Worm (Caenorhabditis elegans) whole organism, L2 larva: ENCODE measurements around the gene acp-3.

Experiments
- F13H6.1 ChIP-seq: sonication (generic microtip); optimal IDR thresholded peaks from 2 replicates; lab custom pipeline; 2016; ENCODE audit warnings: missing genetic modification characterization, missing compliant biosample characterization
- Y55F3AM.14 ChIP-seq: fragments of 200-800 bp; sonication (Bioruptor generic); optimal IDR thresholded peaks from 2 replicates; lab custom pipeline; 2018; ENCODE audit warnings: mild to moderate bottlenecking, missing genetic modification characterization, missing compliant biosample characterization
- ZK546.5 ChIP-seq: sonication (generic microtip); optimal IDR thresholded peaks from 2 replicates; lab custom pipeline; 2017; ENCODE audit warnings: missing biosample characterization, missing genetic modification characterization
- alr-1 ChIP-seq: fragments of 150-350 bp; optimal IDR thresholded peaks from 2 replicates; lab custom pipeline; 2014; ENCODE audit warnings: missing biosample characterization, missing genetic modification characterization
- aly-2 ChIP-seq: fragments of 150-350 bp; optimal IDR thresholded peaks from 2 replicates; lab custom pipeline; 2014; ENCODE audit warnings: missing biosample characterization, missing genetic modification characterization
- ama-1 ChIP-seq: fragments of 150-350 bp; optimal IDR thresholded peaks from 2 replicates; lab custom pipeline; 2018; ENCODE audit warnings: inconsistent platforms
- blmp-1 ChIP-seq: sonication (generic microtip); optimal IDR thresholded peaks from 2 replicates; lab custom pipeline; 2017; ENCODE audit warnings: missing genetic modification characterization, mild to moderate bottlenecking, missing compliant biosample characterization, antibody characterized with exemption, moderate library complexity; ENCODE audit not compliant: insufficient read depth
- ceh-82 ChIP-seq: fragments of 150-350 bp; optimal IDR thresholded peaks from 2 replicates; lab custom pipeline; 2014; ENCODE audit warnings: missing biosample characterization, missing genetic modification characterization
- crh-2 ChIP-seq: sonication (generic microtip); optimal IDR thresholded peaks from 2 replicates; lab custom pipeline; 2017; ENCODE audit warnings: missing biosample characterization, missing genetic modification characterization
- dmd-4 ChIP-seq: sonication (generic microtip); optimal IDR thresholded peaks from 2 replicates; lab custom pipeline; 2017; ENCODE audit warnings: missing biosample characterization, missing genetic modification characterization
- egl-27 ChIP-seq: sonication (generic microtip); optimal IDR thresholded peaks from 3 replicates; lab custom pipeline; 2017; ENCODE audit warnings: missing biosample characterization, missing genetic modification reagents, missing genetic modification characterization
- elt-3 ChIP-seq: sonication (generic microtip); optimal IDR thresholded peaks from 2 replicates; lab custom pipeline; 2017; ENCODE audit warnings: missing biosample characterization, missing genetic modification characterization
- fos-1 ChIP-seq: fragments of 150-350 bp; optimal IDR thresholded peaks from 2 replicates; lab custom pipeline; 2014; ENCODE audit warnings: missing biosample characterization, missing genetic modification characterization
- gmeb-1 ChIP-seq: fragments of 150-350 bp; optimal IDR thresholded peaks from 2 replicates; lab custom pipeline; 2014; ENCODE audit warnings: missing biosample characterization, missing genetic modification characterization
- lin-13 ChIP-seq: fragments of 150-350 bp; optimal IDR thresholded peaks from 2 replicates; lab custom pipeline; 2014; ENCODE audit warnings: missing biosample characterization, missing genetic modification reagents, missing genetic modification characterization
- lin-39 ChIP-seq: fragments of 150-350 bp; optimal IDR thresholded peaks from 2 replicates; lab custom pipeline; 2014; ENCODE audit warnings: missing biosample characterization, missing genetic modification reagents, missing genetic modification characterization
- lsy-2 ChIP-seq, 2 experiments: fragments of 150-350 bp in 1 of 2; sonication (generic microtip) in 1 of 2; optimal IDR thresholded peaks; 2 replicates each; lab custom pipeline; 2014 to 2017; ENCODE audit warnings: missing biosample characterization in 2 of 2, missing genetic modification characterization in 2 of 2
- mab-5 ChIP-seq: fragments of 150-350 bp; optimal IDR thresholded peaks from 2 replicates; lab custom pipeline; 2014; ENCODE audit warnings: missing biosample characterization, missing genetic modification characterization
- mbf-1 ChIP-seq: sonication (generic microtip); optimal IDR thresholded peaks from 2 replicates; lab custom pipeline; 2017; ENCODE audit warnings: missing biosample characterization, missing genetic modification characterization
- mdl-1 ChIP-seq, 2 experiments: fragments of 150-350 bp in 1 of 2; sonication (generic microtip) in 1 of 2; optimal IDR thresholded peaks; 2 replicates each; lab custom pipeline; 2017; ENCODE audit warnings: missing biosample characterization in 2 of 2, missing genetic modification characterization in 2 of 2
- nhr-11 ChIP-seq: fragments of 150-350 bp; optimal IDR thresholded peaks from 2 replicates; lab custom pipeline; 2014; ENCODE audit warnings: missing biosample characterization, missing genetic modification characterization
- nhr-12 ChIP-seq: fragments of 150-350 bp; optimal IDR thresholded peaks from 2 replicates; lab custom pipeline; 2014; ENCODE audit warnings: missing biosample characterization, missing genetic modification characterization
- nhr-129 ChIP-seq: fragments of 150-350 bp; optimal IDR thresholded peaks from 2 replicates; lab custom pipeline; 2014; ENCODE audit warnings: missing biosample characterization, missing genetic modification characterization
- nhr-21 ChIP-seq: fragments of 150-350 bp; optimal IDR thresholded peaks from 2 replicates; lab custom pipeline; 2014; ENCODE audit warnings: missing biosample characterization, missing genetic modification characterization
- nhr-23 ChIP-seq: fragments of 150-350 bp; optimal IDR thresholded peaks from 2 replicates; lab custom pipeline; 2014; ENCODE audit warnings: missing biosample characterization, missing genetic modification reagents, missing genetic modification characterization
- nhr-237 ChIP-seq: fragments of 150-350 bp; optimal IDR thresholded peaks from 2 replicates; lab custom pipeline; 2014; ENCODE audit warnings: missing biosample characterization, missing genetic modification characterization
- nhr-25 ChIP-seq: fragments of 150-350 bp; sonication (generic microtip); optimal IDR thresholded peaks from 3 replicates; lab custom pipeline; 2014; ENCODE audit warnings: missing biosample characterization, missing genetic modification characterization
- nhr-77 ChIP-seq: fragments of 150-350 bp; optimal IDR thresholded peaks from 2 replicates; lab custom pipeline; 2014; ENCODE audit warnings: missing biosample characterization, missing genetic modification characterization
- peb-1 ChIP-seq: fragments of 150-350 bp; optimal IDR thresholded peaks from 2 replicates; lab custom pipeline; 2014; ENCODE audit warnings: missing biosample characterization, missing genetic modification characterization
- sma-3 ChIP-seq: sonication (generic microtip); optimal IDR thresholded peaks from 2 replicates; lab custom pipeline; 2016; ENCODE audit warnings: missing genetic modification reagents, missing genetic modification characterization, missing compliant biosample characterization
- sma-9 ChIP-seq, 2 experiments: fragments of 150-350 bp in 1 of 2; sonication (generic microtip) in 1 of 2; optimal IDR thresholded peaks; 2 replicates each; lab custom pipeline; 2014 to 2016; ENCODE audit warnings: missing genetic modification characterization in 2 of 2, mild to moderate bottlenecking in 1 of 2, missing biosample characterization in 1 of 2, missing compliant biosample characterization in 1 of 2, missing genetic modification reagents in 1 of 2, moderate library complexity in 1 of 2
- snpc-4 ChIP-seq: fragments of 150-350 bp; optimal IDR thresholded peaks from 2 replicates; lab custom pipeline; 2014; ENCODE audit warnings: missing biosample characterization, missing genetic modification characterization
- unc-39 ChIP-seq: fragments of 150-350 bp; optimal IDR thresholded peaks from 2 replicates; lab custom pipeline; 2014; ENCODE audit warnings: missing biosample characterization, missing genetic modification characterization
- unc-62 ChIP-seq: fragments of 150-350 bp; optimal IDR thresholded peaks from 2 replicates; lab custom pipeline; 2014; ENCODE audit warnings: missing biosample characterization, missing genetic modification reagents, missing genetic modification characterization
- zag-1 ChIP-seq: fragments of 150-350 bp; optimal IDR thresholded peaks from 2 replicates; lab custom pipeline; 2014; ENCODE audit warnings: missing biosample characterization, missing genetic modification characterization
- ztf-11 ChIP-seq: sonication (generic microtip); optimal IDR thresholded peaks from 2 replicates; lab custom pipeline; 2017; ENCODE audit warnings: missing biosample characterization, missing genetic modification characterization
- ztf-4 ChIP-seq: fragments of 150-350 bp; optimal IDR thresholded peaks from 2 replicates; lab custom pipeline; 2014; ENCODE audit warnings: missing biosample characterization, missing genetic modification characterization

acp-3 gene

DNA sequence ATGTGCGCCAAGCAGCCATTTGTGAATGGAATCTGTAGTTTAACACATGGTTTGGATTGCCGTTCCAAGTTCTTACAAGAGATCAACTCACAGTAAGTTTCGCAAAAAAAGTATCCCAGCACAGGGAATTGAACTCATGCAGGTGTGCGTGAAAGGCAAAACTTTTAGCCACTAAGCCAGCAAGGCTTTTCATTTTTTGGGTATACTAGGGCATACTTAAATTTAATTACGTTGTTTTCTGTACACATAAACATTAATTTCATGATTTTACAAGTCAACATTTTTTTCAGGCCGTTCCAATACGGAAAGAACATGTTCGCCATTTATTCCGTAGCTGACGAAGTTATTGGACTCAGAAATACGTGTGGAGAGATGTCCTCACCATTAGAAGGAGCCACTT, 4.6 kb upstream of the acp-3 start:
- TF ChIP-seq ZK546.5 (no peak), ama-1 (no peak), zag-1 (tag; lab: Kevin White, UChicago) (no peak), nhr-77 (tag; lab: Kevin White, UChicago) (no peak), sma-9 (GFP tag; optimal IDR thresholded peaks at IDR 0.05; lab: Kevin White, UChicago) (peak; percentile 25), sma-9 (tag; optimal IDR thresholded peaks at IDR 0.05; lab: Kevin White, UChicago) (no peak), fos-1 (tag; lab: Kevin White, UChicago) (no peak), gmeb-1 (tag; lab: Kevin White, UChicago) (no peak), unc-62 (GFP tag; lab: Kevin White, UChicago) (no peak), ztf-4 (peak; percentile 1), aly-2 (tag; lab: Kevin White, UChicago) (no peak), nhr-12 (tag; lab: Kevin White, UChicago) (no peak), peb-1 (tag; lab: Kevin White, UChicago) (no peak), nhr-237 (no peak), lin-13 (no peak), nhr-129 (no peak), nhr-11 (tag; lab: Kevin White, UChicago) (no peak), dmd-4 (tag; lab: Kevin White, UChicago) (no peak)

DNA sequence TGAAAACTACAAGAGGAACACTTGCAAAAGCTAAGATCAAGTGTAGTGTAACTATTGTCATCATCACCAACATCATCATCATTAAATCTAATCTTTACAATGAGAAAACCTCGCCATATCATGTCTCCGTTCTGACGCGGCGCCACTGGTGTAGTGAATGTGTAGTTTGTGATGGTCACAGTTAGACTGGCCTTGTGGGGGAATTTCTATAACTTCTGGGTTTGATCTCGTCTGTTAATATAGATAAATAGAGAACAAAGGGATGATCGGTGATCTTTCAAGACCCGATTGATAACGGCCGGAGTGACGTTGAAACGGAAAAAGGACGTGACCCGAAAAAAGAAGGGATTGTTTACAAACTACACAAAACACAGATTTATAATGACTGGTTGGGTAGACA, 3.9 kb upstream of the acp-3 start:
- TF ChIP-seq elt-3, result no peak
- TF ChIP-seq blmp-1 (tag; lab: Kevin White, UChicago), result peak; percentile 50
- TF ChIP-seq sma-9 (GFP tag; optimal IDR thresholded peaks at IDR 0.05; lab: Kevin White, UChicago), result peak; percentile 90
- TF ChIP-seq sma-9 (tag; optimal IDR thresholded peaks at IDR 0.05; lab: Kevin White, UChicago), result no peak
- TF ChIP-seq aly-2 (tag; lab: Kevin White, UChicago), result no peak
- TF ChIP-seq F13H6.1 (tag; lab: Kevin White, UChicago), result peak; percentile 54
- peak; percentile 86 for TF ChIP-seq nhr-21 (tag; lab: Kevin White, UChicago)
- peak; percentile 54 for TF ChIP-seq fos-1 (tag; lab: Kevin White, UChicago)
- TF ChIP-seq nhr-237, result no peak
- TF ChIP-seq sma-3 (GFP tag; lab: Kevin White, UChicago), result peak; percentile 85
- no peak for TF ChIP-seq ceh-82 (tag; lab: Kevin White, UChicago)
- TF ChIP-seq Y55F3AM.14 (GFP tag; lab: Kevin White, UChicago), result no peak
- TF ChIP-seq mab-5 (tag; lab: Kevin White, UChicago), result no peak
- TF ChIP-seq alr-1 (tag; lab: Kevin White, UChicago), result no peak
- TF ChIP-seq lsy-2 (tag; optimal IDR thresholded peaks at IDR 0.05; lab: Kevin White, UChicago), result peak in 1 of 2 experiments; percentile 37
- TF ChIP-seq egl-27 (tag; lab: Kevin White, UChicago), result peak; percentile 40
- TF ChIP-seq ZK546.5, result no peak
- peak; percentile 5 to 20 for TF ChIP-seq mdl-1 (tag; optimal IDR thresholded peaks at IDR 0.05; lab: Kevin White, UChicago)
- peak; percentile 66 for TF ChIP-seq nhr-25 (tag; lab: Kevin White, UChicago)

DNA sequence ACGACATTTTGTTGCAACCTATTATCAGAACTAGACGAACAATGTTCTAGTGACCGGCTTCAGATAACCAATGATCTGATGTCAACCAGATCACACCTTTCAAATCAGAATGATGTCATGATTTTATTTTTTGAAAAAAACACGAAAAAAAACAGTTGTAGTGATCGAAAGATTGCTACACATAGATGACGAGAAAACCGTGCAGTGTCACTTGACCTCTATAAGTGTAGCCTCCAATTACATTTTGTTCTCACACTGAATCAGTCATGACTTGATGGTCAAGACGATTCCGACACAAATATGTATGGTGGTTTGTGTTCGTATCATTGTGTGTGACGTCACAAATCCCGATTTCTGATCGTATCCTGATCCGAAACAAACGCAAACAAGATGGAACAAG, 3.2 kb upstream of the acp-3 start:
- TF ChIP-seq sma-9 (GFP tag; optimal IDR thresholded peaks at IDR 0.05; lab: Kevin White, UChicago) (peak; percentile 17), sma-9 (tag; optimal IDR thresholded peaks at IDR 0.05; lab: Kevin White, UChicago) (no peak), mbf-1 (tag; lab: Kevin White, UChicago) (no peak), crh-2 (tag; lab: Kevin White, UChicago) (peak; percentile 7), peb-1 (tag; lab: Kevin White, UChicago) (no peak), dmd-4 (tag; lab: Kevin White, UChicago) (no peak), blmp-1 (tag; lab: Kevin White, UChicago) (peak; percentile 47), snpc-4 (tag; lab: Kevin White, UChicago) (no peak), nhr-23 (no peak), lin-39 (tag; lab: Kevin White, UChicago) (no peak), nhr-11 (tag; lab: Kevin White, UChicago) (no peak), unc-39 (tag; lab: Kevin White, UChicago) (no peak), ztf-11 (tag; lab: Kevin White, UChicago) (no peak), ztf-4 (no peak), elt-3 (no peak), nhr-25 (tag; lab: Kevin White, UChicago) (peak; percentile 74), zag-1 (tag; lab: Kevin White, UChicago) (no peak), alr-1 (tag; lab: Kevin White, UChicago) (no peak)
